Worm (Caenorhabditis elegans) whole organism, L2 larva: ENCODE results near the gene C02B4.3.

Source experiments
- C34F6.9 ChIP-seq: fragments of 150-350 bp; optimal IDR thresholded peaks from 2 replicates; lab custom pipeline; 2014; ENCODE audit warnings: missing biosample characterization, missing genetic modification characterization
- F13H6.1 ChIP-seq: sonication (generic microtip); optimal IDR thresholded peaks from 2 replicates; lab custom pipeline; 2016; ENCODE audit warnings: missing genetic modification characterization, missing compliant biosample characterization
- R02D3.7 ChIP-seq: fragments of 150-350 bp; optimal IDR thresholded peaks from 2 replicates; lab custom pipeline; 2014; ENCODE audit warnings: missing biosample characterization, missing genetic modification characterization
- Y55F3AM.14 ChIP-seq: fragments of 200-800 bp; sonication (Bioruptor generic); optimal IDR thresholded peaks from 2 replicates; lab custom pipeline; 2018; ENCODE audit warnings: mild to moderate bottlenecking, missing genetic modification characterization, missing compliant biosample characterization
- alr-1 ChIP-seq: fragments of 150-350 bp; optimal IDR thresholded peaks from 2 replicates; lab custom pipeline; 2014; ENCODE audit warnings: missing biosample characterization, missing genetic modification characterization
- aly-2 ChIP-seq: fragments of 150-350 bp; optimal IDR thresholded peaks from 2 replicates; lab custom pipeline; 2014; ENCODE audit warnings: missing biosample characterization, missing genetic modification characterization
- blmp-1 ChIP-seq: sonication (generic microtip); optimal IDR thresholded peaks from 2 replicates; lab custom pipeline; 2017; ENCODE audit warnings: missing genetic modification characterization, mild to moderate bottlenecking, missing compliant biosample characterization, antibody characterized with exemption, moderate library complexity; ENCODE audit not compliant: insufficient read depth
- ceh-16 ChIP-seq: fragments of 150-350 bp; optimal IDR thresholded peaks from 2 replicates; lab custom pipeline; 2014; ENCODE audit warnings: missing biosample characterization, missing genetic modification characterization
- ceh-82 ChIP-seq: fragments of 150-350 bp; optimal IDR thresholded peaks from 2 replicates; lab custom pipeline; 2014; ENCODE audit warnings: missing biosample characterization, missing genetic modification characterization
- crh-2 ChIP-seq: sonication (generic microtip); optimal IDR thresholded peaks from 2 replicates; lab custom pipeline; 2017; ENCODE audit warnings: missing biosample characterization, missing genetic modification characterization
- egl-27 ChIP-seq: sonication (generic microtip); optimal IDR thresholded peaks from 3 replicates; lab custom pipeline; 2017; ENCODE audit warnings: missing biosample characterization, missing genetic modification reagents, missing genetic modification characterization
- elt-1 ChIP-seq: fragments of 150-350 bp; optimal IDR thresholded peaks from 2 replicates; lab custom pipeline; 2014; ENCODE audit warnings: missing biosample characterization, missing genetic modification characterization
- elt-3 ChIP-seq: sonication (generic microtip); optimal IDR thresholded peaks from 2 replicates; lab custom pipeline; 2017; ENCODE audit warnings: missing biosample characterization, missing genetic modification characterization
- fos-1 ChIP-seq: fragments of 150-350 bp; optimal IDR thresholded peaks from 2 replicates; lab custom pipeline; 2014; ENCODE audit warnings: missing biosample characterization, missing genetic modification characterization
- lin-39 ChIP-seq: fragments of 150-350 bp; optimal IDR thresholded peaks from 2 replicates; lab custom pipeline; 2014; ENCODE audit warnings: missing biosample characterization, missing genetic modification reagents, missing genetic modification characterization
- lsy-2 ChIP-seq, 2 experiments: fragments of 150-350 bp in 1 of 2; sonication (generic microtip) in 1 of 2; optimal IDR thresholded peaks; 2 replicates each; lab custom pipeline; 2014 to 2017; ENCODE audit warnings: missing biosample characterization in 2 of 2, missing genetic modification characterization in 2 of 2
- mab-5 ChIP-seq: fragments of 150-350 bp; optimal IDR thresholded peaks from 2 replicates; lab custom pipeline; 2014; ENCODE audit warnings: missing biosample characterization, missing genetic modification characterization
- mdl-1 ChIP-seq, 2 experiments: fragments of 150-350 bp in 1 of 2; sonication (generic microtip) in 1 of 2; optimal IDR thresholded peaks; 2 replicates each; lab custom pipeline; 2017; ENCODE audit warnings: missing biosample characterization in 2 of 2, missing genetic modification characterization in 2 of 2
- nhr-11 ChIP-seq: fragments of 150-350 bp; optimal IDR thresholded peaks from 2 replicates; lab custom pipeline; 2014; ENCODE audit warnings: missing biosample characterization, missing genetic modification characterization
- nhr-129 ChIP-seq: fragments of 150-350 bp; optimal IDR thresholded peaks from 2 replicates; lab custom pipeline; 2014; ENCODE audit warnings: missing biosample characterization, missing genetic modification characterization
- nhr-23 ChIP-seq: fragments of 150-350 bp; optimal IDR thresholded peaks from 2 replicates; lab custom pipeline; 2014; ENCODE audit warnings: missing biosample characterization, missing genetic modification reagents, missing genetic modification characterization
- nhr-237 ChIP-seq: fragments of 150-350 bp; optimal IDR thresholded peaks from 2 replicates; lab custom pipeline; 2014; ENCODE audit warnings: missing biosample characterization, missing genetic modification characterization
- nhr-25 ChIP-seq: fragments of 150-350 bp; sonication (generic microtip); optimal IDR thresholded peaks from 3 replicates; lab custom pipeline; 2014; ENCODE audit warnings: missing biosample characterization, missing genetic modification characterization
- nhr-6 ChIP-seq: fragments of 150-350 bp; optimal IDR thresholded peaks from 2 replicates; lab custom pipeline; 2014; ENCODE audit warnings: missing biosample characterization, missing genetic modification characterization
- nhr-77 ChIP-seq: fragments of 150-350 bp; optimal IDR thresholded peaks from 2 replicates; lab custom pipeline; 2014; ENCODE audit warnings: missing biosample characterization, missing genetic modification characterization
- skn-1 ChIP-seq: sonication (generic microtip); optimal IDR thresholded peaks from 2 replicates; lab custom pipeline; 2017; ENCODE audit warnings: missing biosample characterization, missing genetic modification characterization
- sma-9 ChIP-seq, 2 experiments: fragments of 150-350 bp in 1 of 2; sonication (generic microtip) in 1 of 2; optimal IDR thresholded peaks; 2 replicates each; lab custom pipeline; 2014 to 2016; ENCODE audit warnings: missing genetic modification characterization in 2 of 2, mild to moderate bottlenecking in 1 of 2, missing biosample characterization in 1 of 2, missing compliant biosample characterization in 1 of 2, missing genetic modification reagents in 1 of 2, moderate library complexity in 1 of 2
- snpc-4 ChIP-seq: fragments of 150-350 bp; optimal IDR thresholded peaks from 2 replicates; lab custom pipeline; 2014; ENCODE audit warnings: missing biosample characterization, missing genetic modification characterization
- unc-39 ChIP-seq: fragments of 150-350 bp; optimal IDR thresholded peaks from 2 replicates; lab custom pipeline; 2014; ENCODE audit warnings: missing biosample characterization, missing genetic modification characterization
- zag-1 ChIP-seq: fragments of 150-350 bp; optimal IDR thresholded peaks from 2 replicates; lab custom pipeline; 2014; ENCODE audit warnings: missing biosample characterization, missing genetic modification characterization
- ztf-1 ChIP-seq: fragments of 200-800 bp; sonication (Bioruptor generic); conservative IDR thresholded peaks from 2 replicates; pipeline ENCODE4 v1.3.6; 2022; ENCODE audit warnings: missing genetic modification characterization, missing compliant biosample characterization
- ztf-4 ChIP-seq: fragments of 150-350 bp; optimal IDR thresholded peaks from 2 replicates; lab custom pipeline; 2014; ENCODE audit warnings: missing biosample characterization, missing genetic modification characterization

Gene C02B4.3

DNA sequence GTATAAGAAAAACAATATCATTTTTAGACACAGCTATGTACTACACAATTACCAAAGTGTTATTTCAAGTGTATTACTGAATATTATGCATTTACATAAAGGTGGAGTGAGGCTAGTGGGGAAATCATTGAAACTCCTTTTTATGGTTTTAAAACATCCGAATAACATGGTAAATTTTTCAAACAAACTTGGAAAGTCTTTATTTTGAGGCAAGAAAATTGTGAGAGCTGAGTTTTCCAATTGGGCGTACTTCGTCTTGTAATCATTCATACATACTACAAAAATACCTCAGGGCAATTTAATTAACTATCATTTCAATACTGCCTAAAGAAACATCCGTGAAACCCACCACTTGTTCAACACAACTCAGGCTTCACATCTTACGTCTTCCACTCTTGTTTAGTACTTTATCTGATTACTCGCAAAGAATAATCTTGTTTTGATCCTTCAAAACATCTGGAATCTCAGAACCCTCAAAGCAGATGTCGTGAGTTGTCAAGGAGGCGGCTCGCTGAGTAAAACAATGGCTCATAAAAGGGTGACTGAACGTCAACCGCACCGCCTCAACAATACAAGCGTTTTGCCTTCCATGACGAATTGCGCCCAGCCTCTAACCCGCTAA, 13.0 kb downstream of the C02B4.3 start, which contains the start of gene zmp-5:
TSS of gene zmp-5 (plus strand) at position 572 of the 622 bp plus-strand sequence.
- no peak for TF ChIP-seq lin-39 (tag; lab: Kevin White, UChicago)
- no peak for TF ChIP-seq zag-1 (tag; lab: Kevin White, UChicago)
- no peak for TF ChIP-seq blmp-1 (tag; lab: Kevin White, UChicago)
- TF ChIP-seq snpc-4 (tag; lab: Kevin White, UChicago): no peak
- no peak for TF ChIP-seq nhr-23 (tag; lab: Kevin White, UChicago)
- no peak for TF ChIP-seq Y55F3AM.14 (GFP tag; lab: Kevin White, UChicago)
- TF ChIP-seq R02D3.7 (tag; lab: Kevin White, UChicago): no peak
- no peak for TF ChIP-seq mdl-1 (tag; optimal IDR thresholded peaks at IDR 0.05; lab: Kevin White, UChicago)
- TF ChIP-seq C34F6.9 (tag; lab: Kevin White, UChicago): no peak
- TF ChIP-seq ztf-1: no peak
- no peak for TF ChIP-seq elt-3 (tag; lab: Kevin White, UChicago)
- no peak for TF ChIP-seq crh-2 (tag; lab: Kevin White, UChicago)
- TF ChIP-seq nhr-25 (tag; lab: Kevin White, UChicago): no peak
- no peak for TF ChIP-seq alr-1 (tag; lab: Kevin White, UChicago)
- no peak for TF ChIP-seq sma-9 (GFP tag; optimal IDR thresholded peaks at IDR 0.05; lab: Kevin White, UChicago)
- no peak for TF ChIP-seq sma-9 (tag; optimal IDR thresholded peaks at IDR 0.05; lab: Kevin White, UChicago)
- no peak for TF ChIP-seq unc-39 (tag; lab: Kevin White, UChicago)
- TF ChIP-seq mab-5: no peak

DNA sequence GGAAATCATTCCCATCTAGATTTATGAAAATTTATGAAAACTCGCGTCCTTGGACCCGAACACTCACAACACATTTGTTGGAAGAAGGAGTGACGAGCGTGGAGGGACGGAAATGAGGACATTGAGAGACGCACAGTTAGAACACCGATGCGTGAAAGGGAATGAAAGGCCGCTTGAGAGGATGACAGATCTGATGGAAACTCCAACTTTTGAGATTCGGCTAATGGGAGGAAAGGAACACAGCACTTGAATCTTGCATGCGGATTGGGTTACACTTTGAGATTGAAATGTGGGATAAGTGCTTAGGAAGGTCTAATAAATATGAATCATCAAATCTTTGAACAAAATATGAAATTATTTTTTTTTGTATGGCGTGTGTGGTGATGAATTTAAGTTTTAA, 13.8 kb downstream of the C02B4.3 start:
- TF ChIP-seq aly-2 (tag; lab: Kevin White, UChicago) (no peak), nhr-25 (tag; lab: Kevin White, UChicago) (peak; percentile 2), ztf-4 (no peak), ceh-16 (no peak), ceh-82 (tag; lab: Kevin White, UChicago) (no peak)
- TF ChIP-seq, all 48 proteins: peak for 1

DNA sequence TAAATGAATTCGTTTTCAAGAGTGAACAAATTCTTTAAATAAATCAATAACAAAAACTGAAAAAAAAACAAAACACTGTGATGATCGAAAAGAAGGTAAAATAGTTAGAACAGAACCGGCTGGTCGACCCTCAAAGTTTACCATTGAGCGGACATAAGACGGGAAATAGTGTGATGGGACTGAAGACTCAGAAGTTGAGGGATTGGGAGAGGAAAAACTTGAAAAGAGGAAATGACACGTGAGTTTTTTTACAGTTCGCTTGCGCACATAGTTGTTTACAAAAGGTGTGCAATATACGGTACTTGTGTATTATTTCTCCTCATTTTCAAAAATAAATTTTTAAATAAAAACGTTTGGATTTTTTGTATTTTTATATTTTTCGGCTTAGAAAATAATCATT, 16.7 kb downstream of the C02B4.3 start:
- TF ChIP-seq lin-39 (tag; lab: Kevin White, UChicago) (no peak), nhr-77 (tag; lab: Kevin White, UChicago) (no peak), skn-1 (tag; lab: Kevin White, UChicago) (no peak), nhr-129 (tag; lab: Kevin White, UChicago) (peak; percentile 58), blmp-1 (tag; lab: Kevin White, UChicago) (no peak), F13H6.1 (tag; lab: Kevin White, UChicago) (peak; percentile 52), nhr-25 (tag; lab: Kevin White, UChicago) (peak; percentile 44), lsy-2 (tag; optimal IDR thresholded peaks at IDR 0.05; lab: Kevin White, UChicago) (peak in 1 of 2 experiments; percentile 5)

DNA sequence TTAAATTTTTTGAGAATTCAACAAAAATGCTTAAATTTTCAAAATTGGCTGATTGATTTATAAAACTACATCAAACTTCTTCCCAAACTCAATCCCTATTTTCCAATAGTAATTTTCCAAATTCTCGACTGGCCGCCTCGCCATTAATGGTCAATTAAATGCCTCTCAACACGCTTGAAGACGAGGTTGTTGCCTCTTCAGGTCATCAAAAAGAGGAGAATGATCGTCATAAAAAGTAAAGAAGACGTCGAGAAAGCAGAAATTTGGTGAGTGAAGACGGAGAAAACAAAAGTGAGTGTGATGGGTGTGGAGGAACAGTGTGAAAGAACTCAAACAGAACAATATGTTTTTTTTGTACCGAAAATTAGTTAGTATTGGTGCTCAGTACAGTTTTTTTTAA, 18.7 kb downstream of the C02B4.3 start:
- TF ChIP-seq nhr-6 (tag; lab: Kevin White, UChicago): no peak
- no peak for TF ChIP-seq lsy-2 (tag; optimal IDR thresholded peaks at IDR 0.05; lab: Kevin White, UChicago)
- no peak for TF ChIP-seq elt-1 (tag; lab: Kevin White, UChicago)
- no peak for TF ChIP-seq crh-2 (tag; lab: Kevin White, UChicago)
- no peak for TF ChIP-seq nhr-11

DNA sequence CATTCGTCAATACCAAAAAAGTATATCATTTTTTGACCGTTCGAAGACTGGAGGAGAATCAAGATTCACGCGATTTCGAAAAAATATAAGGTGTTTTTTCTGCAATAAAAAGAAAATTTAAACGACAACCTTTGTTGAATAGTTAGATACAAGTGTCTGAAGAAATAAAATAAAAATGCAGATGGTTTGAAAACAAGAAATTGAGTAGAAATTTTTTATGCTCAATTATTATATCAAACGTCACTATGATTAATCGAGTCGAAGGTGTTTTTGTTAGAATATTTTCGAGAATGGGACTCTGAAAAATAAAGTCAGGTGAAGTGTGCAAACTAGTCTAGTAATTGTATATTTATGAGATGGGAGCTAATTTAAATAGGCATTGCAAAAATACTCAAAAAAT, 19.2 kb downstream of the C02B4.3 start, which contains the start of gene R09A8.5:
TSS of gene R09A8.5 (minus strand) at position 101 of the 400 bp plus-strand sequence.
- TF ChIP-seq elt-3 (tag; lab: Kevin White, UChicago) (no peak), fos-1 (tag; lab: Kevin White, UChicago) (no peak), Y55F3AM.14 (GFP tag; lab: Kevin White, UChicago) (no peak), mdl-1 (tag; optimal IDR thresholded peaks at IDR 0.05; lab: Kevin White, UChicago) (no peak), ceh-82 (tag; lab: Kevin White, UChicago) (no peak), lsy-2 (tag; optimal IDR thresholded peaks at IDR 0.05; lab: Kevin White, UChicago) (no peak), ztf-1 (no peak), egl-27 (tag; lab: Kevin White, UChicago) (no peak), zag-1 (tag; lab: Kevin White, UChicago) (no peak), F13H6.1 (tag; lab: Kevin White, UChicago) (no peak), alr-1 (tag; lab: Kevin White, UChicago) (no peak), nhr-237 (tag; lab: Kevin White, UChicago) (no peak), aly-2 (tag; lab: Kevin White, UChicago) (no peak), R02D3.7 (tag; lab: Kevin White, UChicago) (no peak)
